Comparison of ENCODE assay signal across 1 fruit fly cellular context in the genomic region with DNA sequence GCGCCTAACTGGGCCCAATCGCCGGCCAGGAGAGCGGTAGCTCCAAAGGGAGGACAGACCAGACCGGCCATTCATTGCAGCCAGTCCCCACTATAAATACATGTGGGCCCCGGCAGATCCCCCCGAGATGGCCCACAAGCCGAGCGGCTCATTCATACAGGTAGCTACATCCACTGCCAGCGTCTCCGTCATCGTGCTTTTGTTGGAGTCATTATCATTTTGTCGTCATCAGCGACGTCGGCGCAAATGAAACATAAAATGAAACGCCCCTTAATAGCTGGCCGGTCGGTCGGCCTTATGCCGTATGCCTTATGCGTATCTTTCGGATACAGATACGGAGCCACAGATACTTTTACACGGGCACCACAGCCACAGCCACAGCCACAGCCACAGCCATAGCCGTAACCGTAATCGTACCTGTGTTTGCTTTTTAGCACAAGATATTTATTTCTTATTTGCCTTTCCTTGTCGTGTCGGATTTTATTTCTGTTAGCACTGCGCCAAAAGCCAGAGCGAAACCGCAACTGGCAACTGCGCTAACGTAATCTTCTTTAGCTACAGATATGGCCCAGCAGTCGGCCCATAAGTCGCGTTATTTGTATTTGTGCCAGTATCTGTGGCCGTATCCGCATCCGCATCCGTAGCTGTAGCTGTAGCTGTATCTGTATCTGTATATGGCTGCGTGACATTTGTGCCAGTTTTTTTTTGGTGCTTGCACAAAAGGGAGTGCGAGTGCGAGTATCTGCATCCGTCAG.
TF ChIP-seq lines count a peak whose summit lies in the region.

No protein-coding gene starts in this region.

TF ChIP-seq in whole organism, embryonic, 481 proteins besides CTCF, POLR2A, EP300 and RAD21 (continued from another document):
- TF ChIP-seq tup (GFP tag; optimal IDR thresholded peaks at IDR 0.05; lab: Kevin White, UChicago) (no peak), Camta (GFP tag; optimal IDR thresholded peaks at IDR 0.05; lab: Kevin White, UChicago) (peak; percentile 45), zen (tag; optimal IDR thresholded peaks at IDR 0.05; lab: Kevin White, UChicago) (peak; percentile 61), run (tag; optimal IDR thresholded peaks at IDR 0.05; lab: Kevin White, UChicago) (peak; percentile 47), Myb (GFP tag; optimal IDR thresholded peaks at IDR 0.05; lab: Kevin White, UChicago) (peak; percentile 9), CG6813 (GFP tag; optimal IDR thresholded peaks at IDR 0.05; lab: Kevin White, UChicago) (peak; percentile 83), CG10979 (tag; optimal IDR thresholded peaks at IDR 0.05; lab: Kevin White, UChicago) (peak; percentile 10), prd (optimal IDR thresholded peaks at IDR 0.05; lab: Kevin White, UChicago) (no peak), prd (GFP tag; IDR thresholded peaks at IDR 0.05; lab: Robert Waterston, UW) (peak; percentile 50; the same call in 2 of the 3 replicates), CG14965 (GFP tag; optimal IDR thresholded peaks at IDR 0.05; lab: Kevin White, UChicago; ENCODE audit: borderline replicate concordance) (peak; percentile 52), br (optimal IDR thresholded peaks at IDR 0.05; lab: Kevin White, UChicago) (no peak), CG14050 (GFP tag; IDR thresholded peaks at IDR 0.05; lab: Robert Waterston, UW) (peak; percentile 18; the same call in 1 of the 3 replicates), Atf6 (GFP tag; IDR thresholded peaks at IDR 0.05; lab: Robert Waterston, UW) (peak; percentile 86), Dbx (GFP tag; IDR thresholded peaks at IDR 0.05; lab: Robert Waterston, UW) (peak; percentile 56; the same call in 1 of the 3 replicates), CG12744 (GFP tag; optimal IDR thresholded peaks at IDR 0.05; lab: Kevin White, UChicago) (peak; percentile 63), NFAT (GFP tag; IDR thresholded peaks at IDR 0.05; lab: Robert Waterston, UW) (peak; percentile 43; the same call in 1 of the 2 replicates), CG7963 (GFP tag; IDR thresholded peaks at IDR 0.05; lab: Robert Waterston, UW; ENCODE audit: partially characterized antibody) (no peak), CG12104 (GFP tag; optimal IDR thresholded peaks at IDR 0.05; lab: Kevin White, UChicago) (peak; percentile 65), mirr (GFP tag; optimal IDR thresholded peaks at IDR 0.05; lab: Kevin White, UChicago) (peak; percentile 88), CG18619 (GFP tag; optimal IDR thresholded peaks at IDR 0.05; lab: Kevin White, UChicago) (peak; percentile 79), CG9876 (GFP tag; optimal IDR thresholded peaks at IDR 0.05; lab: Kevin White, UChicago) (peak; percentile 20), Bdp1 (GFP tag; optimal IDR thresholded peaks at IDR 0.05; lab: Kevin White, UChicago) (peak; percentile 55), Jarid2 (GFP tag; optimal IDR thresholded peaks at IDR 0.05; lab: Kevin White, UChicago) (peak; percentile 43), Adf1 (GFP tag; IDR thresholded peaks at IDR 0.05; lab: Robert Waterston, UW) (peak; percentile 64), Hsf (GFP tag; optimal IDR thresholded peaks at IDR 0.05; lab: Kevin White, UChicago) (peak; percentile 23), slou (GFP tag; optimal IDR thresholded peaks at IDR 0.05; lab: Kevin White, UChicago) (no peak), nom (GFP tag; optimal IDR thresholded peaks at IDR 0.05; lab: Kevin White, UChicago) (peak; percentile 23), CG2678 (tag; optimal IDR thresholded peaks at IDR 0.05; lab: Kevin White, UChicago) (peak; percentile 85), pzg (GFP tag; optimal IDR thresholded peaks at IDR 0.05; lab: Kevin White, UChicago) (no peak), al (GFP tag; IDR thresholded peaks at IDR 0.05; lab: Robert Waterston, UW) (peak; percentile 13; the same call in 1 of the 2 replicates), sisA (GFP tag; IDR thresholded peaks at IDR 0.05; lab: Robert Waterston, UW) (no peak), cg (GFP tag; optimal IDR thresholded peaks at IDR 0.05; lab: Kevin White, UChicago) (peak; percentile 66), dysf (GFP tag; IDR thresholded peaks at IDR 0.05; lab: Robert Waterston, UW) (peak; percentile 45; the same call in 2 of the 3 replicates), zfh1 (GFP tag; IDR thresholded peaks at IDR 0.05; lab: Robert Waterston, UW) (peak; percentile 58; the same call in 1 of the 3 replicates), CG12219 (GFP tag; optimal IDR thresholded peaks at IDR 0.05; lab: Kevin White, UChicago) (peak; percentile 61), CG8924 (tag; optimal IDR thresholded peaks at IDR 0.05; lab: Kevin White, UChicago) (peak; percentile 39), CG12659 (GFP tag; optimal IDR thresholded peaks at IDR 0.05; lab: Kevin White, UChicago) (peak; percentile 74), bab2 (GFP tag; optimal IDR thresholded peaks at IDR 0.05; lab: Kevin White, UChicago) (peak; percentile 65), grn (GFP tag; optimal IDR thresholded peaks at IDR 0.05; lab: Kevin White, UChicago) (peak; percentile 83), grau (tag; optimal IDR thresholded peaks at IDR 0.05; lab: Kevin White, UChicago) (peak; percentile 30), Lim3 (GFP tag; IDR thresholded peaks at IDR 0.05; lab: Robert Waterston, UW) (no peak), vnd (GFP tag; IDR thresholded peaks at IDR 0.05; lab: Robert Waterston, UW; ENCODE audit: partially characterized antibody) (no peak)
